Worm (Caenorhabditis elegans) whole organism, L3 larva: Measurements from ENCODE around the gene oac-31.

ENCODE experiments used
- R02D3.7 ChIP-seq: fragments of 150-350 bp; optimal IDR thresholded peaks from 2 replicates; lab custom pipeline; 2014; ENCODE audit warnings: missing biosample characterization, missing genetic modification characterization
- ZK546.5 ChIP-seq: sonication (generic microtip); optimal IDR thresholded peaks from 2 replicates; lab custom pipeline; 2017; ENCODE audit warnings: missing biosample characterization, missing genetic modification characterization
- ama-1 ChIP-seq: fragments of 150-350 bp; optimal IDR thresholded peaks from 2 replicates; lab custom pipeline; 2018
- ceh-82 ChIP-seq: fragments of 150-350 bp; optimal IDR thresholded peaks from 2 replicates; lab custom pipeline; 2014; ENCODE audit warnings: missing biosample characterization, missing genetic modification characterization
- ceh-9 ChIP-seq: sonication (generic microtip); optimal IDR thresholded peaks from 2 replicates; lab custom pipeline; 2018; ENCODE audit warnings: missing biosample characterization, missing genetic modification characterization
- daf-12 ChIP-seq: fragments of 150-350 bp; optimal IDR thresholded peaks from 2 replicates; lab custom pipeline; 2014; ENCODE audit warnings: missing biosample characterization, missing genetic modification reagents, missing genetic modification characterization
- egl-5 ChIP-seq: fragments of 150-350 bp; optimal IDR thresholded peaks from 2 replicates; lab custom pipeline; 2017; ENCODE audit warnings: missing biosample characterization, missing genetic modification reagents, missing genetic modification characterization, inconsistent platforms
- elt-3 ChIP-seq, 3 experiments: fragments of 150-350 bp in 1 of 3; sonication (generic microtip) in 2 of 3; optimal IDR thresholded peaks; 2 replicates in 2 of 3; 4 replicates in 1 of 3; lab custom pipeline; 2014 to 2017; ENCODE audit warnings: missing biosample characterization in 3 of 3, missing genetic modification characterization in 3 of 3
- eor-1 ChIP-seq, 2 experiments: fragments of 150-350 bp; optimal IDR thresholded peaks; 2 replicates each; lab custom pipeline; 2014 to 2018; ENCODE audit warnings: missing biosample characterization in 2 of 2, missing genetic modification characterization in 2 of 2
- fkh-10 ChIP-seq: sonication (generic microtip); optimal IDR thresholded peaks from 2 replicates; lab custom pipeline; 2017; ENCODE audit warnings: missing biosample characterization, missing genetic modification reagents, missing genetic modification characterization
- fos-1 ChIP-seq: fragments of 150-350 bp; optimal IDR thresholded peaks from 2 replicates; lab custom pipeline; 2014; ENCODE audit warnings: missing biosample characterization, missing genetic modification characterization
- hmg-11 ChIP-seq: sonication (generic microtip); optimal IDR thresholded peaks from 2 replicates; lab custom pipeline; 2016; ENCODE audit warnings: missing genetic modification characterization, missing compliant biosample characterization
- jun-1 ChIP-seq: fragments of 150-350 bp; optimal IDR thresholded peaks from 2 replicates; lab custom pipeline; 2014; ENCODE audit warnings: missing biosample characterization, missing genetic modification reagents, missing genetic modification characterization
- lin-15B ChIP-seq: fragments of 150-350 bp; optimal IDR thresholded peaks from 2 replicates; lab custom pipeline; 2014; ENCODE audit warnings: missing biosample characterization, missing genetic modification characterization
- lin-39 ChIP-seq: fragments of 150-350 bp; optimal IDR thresholded peaks from 2 replicates; lab custom pipeline; 2018; ENCODE audit warnings: missing biosample characterization, missing genetic modification reagents, missing genetic modification characterization
- mml-1 ChIP-seq: fragments of 150-350 bp; sonication (generic microtip); optimal IDR thresholded peaks from 3 replicates; lab custom pipeline; 2014; ENCODE audit warnings: missing biosample characterization, missing genetic modification characterization
- nhr-11 ChIP-seq: fragments of 150-350 bp; optimal IDR thresholded peaks from 2 replicates; lab custom pipeline; 2014; ENCODE audit warnings: missing biosample characterization, missing genetic modification characterization
- nhr-12 ChIP-seq: fragments of 150-350 bp; optimal IDR thresholded peaks from 2 replicates; lab custom pipeline; 2014; ENCODE audit warnings: missing biosample characterization, missing genetic modification characterization
- nhr-23 ChIP-seq: fragments of 150-350 bp; optimal IDR thresholded peaks from 2 replicates; lab custom pipeline; 2014; ENCODE audit warnings: missing biosample characterization, missing genetic modification reagents, missing genetic modification characterization
- nhr-43 ChIP-seq: sonication (generic microtip); optimal IDR thresholded peaks from 2 replicates; lab custom pipeline; 2016; ENCODE audit warnings: mild to moderate bottlenecking, missing genetic modification characterization, missing compliant biosample characterization; ENCODE audit not compliant: poor library complexity, severe bottlenecking
- nhr-67 ChIP-seq: fragments of 150-350 bp; optimal IDR thresholded peaks from 2 replicates; lab custom pipeline; 2014; ENCODE audit warnings: missing biosample characterization, missing genetic modification characterization
- nhr-76 ChIP-seq: fragments of 150-350 bp; sonication (generic microtip); optimal IDR thresholded peaks from 5 replicates; lab custom pipeline; 2014; ENCODE audit warnings: missing biosample characterization, missing genetic modification characterization
- nhr-77 ChIP-seq: fragments of 150-350 bp; optimal IDR thresholded peaks from 2 replicates; lab custom pipeline; 2014; ENCODE audit warnings: missing biosample characterization, missing genetic modification characterization
- pha-4 ChIP-seq: fragments of 150-350 bp; optimal IDR thresholded peaks from 2 replicates; lab custom pipeline; 2014; ENCODE audit warnings: missing biosample characterization, missing genetic modification reagents, missing genetic modification characterization
- pqm-1 ChIP-seq: fragments of 150-350 bp; optimal IDR thresholded peaks from 2 replicates; lab custom pipeline; 2017; ENCODE audit warnings: missing biosample characterization, missing genetic modification characterization, inconsistent platforms
- sea-2 ChIP-seq: fragments of 150-350 bp; sonication (generic microtip); optimal IDR thresholded peaks from 4 replicates; lab custom pipeline; 2014; ENCODE audit warnings: missing biosample characterization, missing genetic modification reagents, missing genetic modification characterization
- skn-1 ChIP-seq: fragments of 150-350 bp; optimal IDR thresholded peaks from 2 replicates; lab custom pipeline; 2014; ENCODE audit warnings: missing biosample characterization, missing genetic modification characterization
- snpc-4 ChIP-seq: fragments of 150-350 bp; optimal IDR thresholded peaks from 2 replicates; lab custom pipeline; 2014; ENCODE audit warnings: missing biosample characterization, missing genetic modification characterization
- unc-39 ChIP-seq: sonication (generic microtip); optimal IDR thresholded peaks from 4 replicates; lab custom pipeline; 2017; ENCODE audit warnings: missing biosample characterization, missing genetic modification characterization
- unc-62 ChIP-seq: fragments of 150-350 bp; sonication (generic microtip); optimal IDR thresholded peaks from 4 replicates; lab custom pipeline; 2014; ENCODE audit warnings: missing biosample characterization, missing genetic modification reagents, missing genetic modification characterization
- zag-1 ChIP-seq: fragments of 150-350 bp; optimal IDR thresholded peaks from 2 replicates; lab custom pipeline; 2014; ENCODE audit warnings: missing biosample characterization, missing genetic modification characterization
- ztf-11 ChIP-seq: fragments of 150-350 bp; optimal IDR thresholded peaks from 2 replicates; lab custom pipeline; 2014; ENCODE audit warnings: missing biosample characterization, missing genetic modification characterization
- ztf-4 ChIP-seq: fragments of 150-350 bp; optimal IDR thresholded peaks from 2 replicates; lab custom pipeline; 2014; ENCODE audit warnings: missing biosample characterization, missing genetic modification characterization

The oac-31 gene

DNA sequence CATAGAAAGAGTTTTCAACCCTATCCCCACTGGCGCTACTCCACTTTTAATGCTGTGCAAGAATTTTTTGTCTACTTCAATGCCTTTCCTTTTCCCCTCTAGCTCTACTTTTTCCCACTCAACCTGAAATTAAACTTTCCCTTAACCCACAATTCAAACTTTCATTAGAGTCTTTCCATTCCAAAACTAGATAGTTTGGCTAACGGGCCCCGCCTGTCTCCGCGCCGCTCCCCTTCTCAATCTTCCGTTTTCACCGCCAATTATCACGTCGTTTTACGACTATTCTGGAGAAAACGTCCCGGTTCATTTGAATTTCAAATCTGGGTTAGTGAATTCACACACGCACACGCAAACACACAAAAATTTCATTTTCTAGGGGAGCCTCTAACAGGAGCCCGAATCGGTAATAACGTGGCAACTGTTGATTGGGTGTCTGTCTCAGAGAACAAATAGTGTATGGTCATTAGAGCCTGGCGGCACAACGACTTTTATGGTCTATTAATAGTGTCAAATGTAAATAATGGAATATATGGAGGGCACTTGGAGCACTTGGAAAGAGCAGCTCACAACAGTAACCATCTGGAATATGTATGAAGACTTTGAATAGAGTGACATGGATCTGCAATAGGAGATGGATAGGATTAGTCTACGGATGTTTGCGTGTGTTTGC, 28.2 kb upstream of the oac-31 start:
- TF ChIP-seq pha-4 (tag; lab: Kevin White, UChicago) (peak; percentile 21), pqm-1 (tag; lab: Kevin White, UChicago) (no peak)

DNA sequence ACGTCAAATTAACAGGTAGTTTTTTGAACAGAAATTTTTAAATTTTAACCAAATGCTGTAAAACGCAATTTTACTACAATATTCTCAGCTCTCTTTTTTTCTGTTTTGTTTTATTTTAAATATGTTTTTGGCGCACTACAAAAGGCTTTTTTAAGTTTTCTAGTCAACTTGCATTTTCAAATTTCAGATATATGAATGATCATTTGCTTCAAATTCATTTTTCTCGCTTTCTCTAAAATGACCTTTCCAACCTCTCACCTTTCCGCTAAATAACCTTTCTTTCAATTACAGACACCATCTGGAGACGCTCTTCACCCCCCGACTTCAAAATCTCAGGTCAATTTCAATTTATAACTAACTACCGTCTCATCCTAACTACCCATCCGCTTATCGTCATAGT, 25.1 kb upstream of the oac-31 start, which contains the start of gene cdc-25.2:
TSS of gene cdc-25.2 (plus strand) at position 301 of the 400 bp plus-strand sequence.
- TF ChIP-seq unc-39 (tag; lab: Kevin White, UChicago) = no peak
- no peak for TF ChIP-seq hmg-11 (tag; lab: Kevin White, UChicago)
- no peak for TF ChIP-seq elt-3 (tag; optimal IDR thresholded peaks at IDR 0.05; lab: Kevin White, UChicago)
- no peak for TF ChIP-seq nhr-67 (tag; lab: Kevin White, UChicago)
- TF ChIP-seq mml-1 (tag; lab: Kevin White, UChicago) = no peak
- TF ChIP-seq ztf-4 (tag; lab: Kevin White, UChicago) = no peak

DNA sequence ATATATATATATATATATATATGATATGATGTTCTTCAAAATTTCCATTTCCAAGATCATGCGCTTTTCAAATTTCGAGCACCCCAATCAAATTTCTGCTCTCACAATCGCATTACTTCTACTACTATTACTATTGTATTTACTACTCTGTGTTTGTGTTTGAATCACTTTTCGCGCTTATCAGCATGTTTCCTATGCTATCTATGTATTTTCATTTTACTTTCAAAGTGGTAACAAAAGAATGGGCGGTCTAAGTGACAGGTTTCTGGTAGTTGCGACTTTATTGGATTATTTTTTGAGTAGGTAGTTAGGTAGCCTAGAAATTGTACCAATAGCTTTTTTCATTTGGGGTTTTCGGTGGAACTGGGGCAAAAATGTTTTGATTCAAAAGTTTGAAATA, 16.4 kb upstream of the oac-31 start:
- TF ChIP-seq fos-1 (tag; lab: Kevin White, UChicago) (no peak), pha-4 (tag; lab: Kevin White, UChicago) (peak; percentile 13), skn-1 (tag; lab: Kevin White, UChicago) (no peak), pqm-1 (tag; lab: Kevin White, UChicago) (peak; percentile 67), nhr-23 (tag; lab: Kevin White, UChicago) (no peak), nhr-43 (tag; lab: Kevin White, UChicago) (no peak), lin-39 (no peak), zag-1 (no peak), nhr-77 (no peak), daf-12 (tag; lab: Kevin White, UChicago) (no peak), eor-1 (tag; optimal IDR thresholded peaks at IDR 0.05; lab: Kevin White, UChicago) (no peak), ama-1 (lab: Kevin White, UChicago) (no peak), ceh-9 (no peak), fkh-10 (GFP tag; lab: Kevin White, UChicago) (no peak), nhr-67 (tag; lab: Kevin White, UChicago) (no peak), lin-15B (no peak)

DNA sequence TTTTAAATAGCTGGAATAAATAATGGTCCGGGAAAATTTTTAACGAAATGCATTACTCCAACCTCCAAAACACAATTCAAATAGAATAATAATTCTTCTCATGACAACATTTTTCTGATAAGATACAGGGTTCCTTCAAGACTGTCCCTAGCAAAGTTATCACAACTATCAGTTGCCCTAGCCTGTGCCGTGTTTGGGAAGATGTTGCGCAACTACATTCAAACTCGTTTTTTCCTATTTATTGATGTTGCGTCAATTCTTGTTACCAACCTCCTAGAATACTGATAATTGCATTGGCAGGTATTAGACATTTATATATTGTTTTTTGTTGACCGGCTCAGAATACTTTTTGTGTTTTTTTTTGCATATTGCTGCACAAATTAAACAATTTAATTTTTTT, 13.4 kb upstream of the oac-31 start:
- TF ChIP-seq ceh-82 (no peak), unc-62 (GFP tag; lab: Kevin White, UChicago) (no peak), pha-4 (tag; lab: Kevin White, UChicago) (no peak)

DNA sequence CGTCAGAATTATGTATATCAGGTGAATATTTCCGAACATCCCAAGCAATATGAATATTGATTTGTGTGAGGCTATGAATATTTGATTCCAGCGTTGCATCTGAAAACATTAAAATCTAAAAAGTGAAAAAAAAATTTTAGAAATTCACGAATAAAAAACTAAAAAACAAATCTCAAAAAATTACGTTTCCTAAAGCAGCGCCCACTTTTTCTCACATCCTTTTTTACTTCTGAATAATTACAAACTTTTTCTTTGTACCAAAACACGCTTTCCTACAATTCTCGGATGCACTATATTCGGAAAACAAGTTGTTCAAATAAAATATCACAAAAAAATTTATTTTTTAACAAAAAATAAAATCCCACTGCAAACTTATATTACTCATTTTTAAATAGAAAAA, 11.3 kb upstream of the oac-31 start, which contains the start of gene srsx-8:
TSS of gene srsx-8 (minus strand) at position 101 of the 400 bp plus-strand sequence.
- TF ChIP-seq jun-1 (tag; lab: Kevin White, UChicago) (no peak), nhr-12 (tag; lab: Kevin White, UChicago) (no peak), ceh-82 (no peak), snpc-4 (no peak), ztf-11 (tag; lab: Kevin White, UChicago) (no peak), unc-62 (GFP tag; lab: Kevin White, UChicago) (no peak), sea-2 (no peak), eor-1 (tag; optimal IDR thresholded peaks at IDR 0.05; lab: Kevin White, UChicago) (no peak), nhr-77 (no peak), ceh-9 (no peak), nhr-11 (tag; lab: Kevin White, UChicago) (no peak), nhr-67 (tag; lab: Kevin White, UChicago) (no peak), ZK546.5 (tag; lab: Kevin White, UChicago) (no peak), nhr-76 (tag; lab: Kevin White, UChicago) (no peak), pqm-1 (tag; lab: Kevin White, UChicago) (no peak)

DNA sequence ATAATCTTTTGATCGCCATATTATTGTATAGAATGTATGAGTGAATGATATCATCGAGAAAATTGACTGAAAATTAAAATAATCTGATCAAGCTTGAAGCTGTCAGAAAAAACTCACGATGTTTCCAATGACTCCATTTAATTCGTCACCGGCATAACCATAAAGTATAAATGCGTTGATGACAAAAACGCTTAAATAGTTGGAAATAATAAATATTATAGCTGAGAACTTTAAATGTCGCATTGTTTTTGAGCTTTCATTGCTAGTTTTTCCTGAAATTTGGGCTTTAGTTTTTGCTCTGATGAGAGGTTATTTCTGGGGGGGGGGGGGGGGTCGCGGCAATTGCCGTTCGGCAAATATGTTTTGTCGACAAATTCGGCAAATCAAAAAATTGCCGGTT, 9.5 kb upstream of the oac-31 start:
- TF ChIP-seq pha-4 (tag; lab: Kevin White, UChicago) (no peak), nhr-23 (tag; lab: Kevin White, UChicago) (no peak), lin-15B (no peak), egl-5 (no peak), sea-2 (no peak), R02D3.7 (no peak), ama-1 (lab: Kevin White, UChicago) (no peak)
